Worm (Caenorhabditis elegans): Measurements from ENCODE around the gene C48A7.16.

Gene C48A7.16

ce11 chrIV:7420913-7421312 is 15.6 kb downstream of the C48A7.16 start, which contains the start of gene srtx-1:
srtx-1 (plus strand) TSS chrIV:7421213.
- TF ChIP-seq ceh-82 (tag; optimal IDR thresholded peaks at IDR 0.05) (no peak), unc-62 (GFP tag; optimal IDR thresholded peaks at IDR 0.05) (no peak), ama-1 (optimal IDR thresholded peaks at IDR 0.05) (no peak)

ce11 chrIV:7424198-7424597 is 18.9 kb downstream of the C48A7.16 start, which contains the start of gene unc-82:
unc-82 (plus strand) TSS chrIV:7424498.
- TF ChIP-seq snpc-4 (tag; optimal IDR thresholded peaks at IDR 0.05) (no peak), nhr-12 (tag; optimal IDR thresholded peaks at IDR 0.05) (no peak), ama-1 (optimal IDR thresholded peaks at IDR 0.05) (no peak), peb-1 (tag; optimal IDR thresholded peaks at IDR 0.05) (no peak), mbf-1 (tag; optimal IDR thresholded peaks at IDR 0.05) (no peak), sma-9 (GFP tag; optimal IDR thresholded peaks at IDR 0.05) (no peak), sma-9 (tag; optimal IDR thresholded peaks at IDR 0.05) (no peak), dmd-4 (tag; optimal IDR thresholded peaks at IDR 0.05) (no peak), zag-1 (tag; optimal IDR thresholded peaks at IDR 0.05) (no peak), gmeb-1 (tag; optimal IDR thresholded peaks at IDR 0.05) (no peak), lin-11 (tag; optimal IDR thresholded peaks at IDR 0.05) (no peak), skn-1 (tag; optimal IDR thresholded peaks at IDR 0.05) (no peak), R02D3.7 (tag; optimal IDR thresholded peaks at IDR 0.05) (no peak)

- TF ChIP-seq unc-62 (GFP tag; optimal IDR thresholded peaks at IDR 0.05) (no peak), F13H6.1 (tag; optimal IDR thresholded peaks at IDR 0.05) (peak; percentile 66), C34F6.9 (tag; optimal IDR thresholded peaks at IDR 0.05) (peak; percentile 7), nhr-129 (tag; optimal IDR thresholded peaks at IDR 0.05) (peak; percentile 27), crh-2 (tag; optimal IDR thresholded peaks at IDR 0.05) (no peak)
These were observed 20.8 kb downstream of the C48A7.16 start for ce11 chrIV:7426055-7426454.

ce11 chrIV:7428347-7428746 is 23.1 kb downstream of the C48A7.16 start:
- TF ChIP-seq C34F6.9 (tag; optimal IDR thresholded peaks at IDR 0.05) (no peak), nhr-129 (tag; optimal IDR thresholded peaks at IDR 0.05) (peak; percentile 19), nhr-11 (tag; optimal IDR thresholded peaks at IDR 0.05) (no peak), lsy-2 (tag; optimal IDR thresholded peaks at IDR 0.05) (peak in 1 of 2 experiments; percentile 8), lin-11 (tag; optimal IDR thresholded peaks at IDR 0.05) (no peak)

- peak; percentile 27 for TF ChIP-seq mab-5 (tag; optimal IDR thresholded peaks at IDR 0.05)
- no peak for TF ChIP-seq sma-3 (GFP tag; optimal IDR thresholded peaks at IDR 0.05)
- TF ChIP-seq sma-9 (GFP tag; optimal IDR thresholded peaks at IDR 0.05): peak; percentile 40
- no peak for TF ChIP-seq sma-9 (tag; optimal IDR thresholded peaks at IDR 0.05)
- TF ChIP-seq fos-1 (tag; optimal IDR thresholded peaks at IDR 0.05): no peak
- TF ChIP-seq lin-11 (tag; optimal IDR thresholded peaks at IDR 0.05): no peak
- peak; percentile 32 for TF ChIP-seq nhr-129 (tag; optimal IDR thresholded peaks at IDR 0.05)
- peak; percentile 37 for TF ChIP-seq F13H6.1 (tag; optimal IDR thresholded peaks at IDR 0.05)
- no peak for TF ChIP-seq blmp-1 (tag; optimal IDR thresholded peaks at IDR 0.05; ENCODE audit: insufficient read depth)
These were observed 23.7 kb downstream of the C48A7.16 start for ce11 chrIV:7428998-7429397.

- TF ChIP-seq aly-2 (tag; optimal IDR thresholded peaks at IDR 0.05) (no peak), nhr-25 (tag; optimal IDR thresholded peaks at IDR 0.05) (no peak), ztf-4 (tag; optimal IDR thresholded peaks at IDR 0.05) (no peak), gmeb-1 (tag; optimal IDR thresholded peaks at IDR 0.05) (no peak), lin-11 (tag; optimal IDR thresholded peaks at IDR 0.05) (no peak), nhr-129 (tag; optimal IDR thresholded peaks at IDR 0.05) (no peak)
These were observed 28.6 kb downstream of the C48A7.16 start, which contains the start of gene B0496.11 for ce11 chrIV:7433858-7434257. B0496.11 (minus strand) TSS chrIV:7433958.

DNA sequence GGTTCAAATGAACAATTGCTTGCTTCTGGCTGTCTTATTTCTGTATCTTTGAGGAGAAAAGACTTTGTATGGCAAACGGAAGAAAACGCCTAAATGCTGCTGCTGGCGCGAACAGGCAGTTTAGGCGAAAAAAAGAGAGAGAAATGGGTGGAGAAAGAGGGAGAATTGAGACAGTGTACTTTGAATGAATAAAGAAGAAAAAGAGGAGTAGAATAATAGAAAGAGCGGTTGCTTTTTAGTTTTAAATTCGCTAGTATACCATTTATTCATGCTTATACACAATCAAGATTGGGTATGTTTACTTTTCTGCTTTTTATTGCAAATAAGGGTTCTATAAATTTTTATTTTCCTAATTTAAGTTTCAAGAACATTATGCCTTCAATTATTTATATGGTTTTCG is 34.1 kb downstream of the C48A7.16 start:
- TF ChIP-seq lin-39 (tag; optimal IDR thresholded peaks at IDR 0.05): no peak
- no peak for TF ChIP-seq C34F6.9 (tag; optimal IDR thresholded peaks at IDR 0.05)
- no peak for TF ChIP-seq elt-3 (tag; optimal IDR thresholded peaks at IDR 0.05)
- TF ChIP-seq lin-11 (tag; optimal IDR thresholded peaks at IDR 0.05): no peak
- TF ChIP-seq zag-1 (tag; optimal IDR thresholded peaks at IDR 0.05): no peak
- no peak for TF ChIP-seq fos-1 (tag; optimal IDR thresholded peaks at IDR 0.05)
- no peak for TF ChIP-seq peb-1 (tag; optimal IDR thresholded peaks at IDR 0.05)
- no peak for TF ChIP-seq mdl-1 (tag; optimal IDR thresholded peaks at IDR 0.05)
- TF ChIP-seq R02D3.7 (tag; optimal IDR thresholded peaks at IDR 0.05): no peak
- TF ChIP-seq nhr-237 (tag; optimal IDR thresholded peaks at IDR 0.05): no peak
- TF ChIP-seq lin-13 (GFP tag; optimal IDR thresholded peaks at IDR 0.05): no peak
- no peak for TF ChIP-seq mab-5 (tag; optimal IDR thresholded peaks at IDR 0.05)
- TF ChIP-seq nhr-129 (tag; optimal IDR thresholded peaks at IDR 0.05): no peak
- TF ChIP-seq nhr-25 (tag; optimal IDR thresholded peaks at IDR 0.05): no peak
- no peak for TF ChIP-seq unc-62 (GFP tag; optimal IDR thresholded peaks at IDR 0.05)
- no peak for TF ChIP-seq crh-2 (tag; optimal IDR thresholded peaks at IDR 0.05)
- no peak for TF ChIP-seq snpc-4 (tag; optimal IDR thresholded peaks at IDR 0.05)
- TF ChIP-seq lsy-2 (tag; optimal IDR thresholded peaks at IDR 0.05): no peak
- no peak for TF ChIP-seq ztf-11 (tag; optimal IDR thresholded peaks at IDR 0.05)
- no peak for TF ChIP-seq aly-2 (tag; optimal IDR thresholded peaks at IDR 0.05)
